Fruit fly (Drosophila melanogaster) whole organism, embryonic: ENCODE measurements around the gene Cpr78Cb.

Experiments used
- BEAF-32 ChIP-seq: fragments of 200-800 bp; sonication (Bioruptor generic); optimal IDR thresholded peaks from 3 replicates; lab custom pipeline; 2017; ENCODE audit warnings: missing biosample characterization, missing genetic modification characterization, mild to moderate bottlenecking, moderate library complexity, missing genetic modification reagents
- CG10959 ChIP-seq: fragments of 200-800 bp; sonication (Bioruptor generic); IDR thresholded peaks from 2 replicates; pipeline ENCODE4 v1.3.6; 2022; ENCODE audit warnings: missing biosample characterization, missing genetic modification characterization
- CG11456 ChIP-seq: fragments of 200-800 bp; sonication (Bioruptor generic); IDR thresholded peaks from 3 replicates; pipeline ENCODE4 v1.3.6; 2022; ENCODE audit warnings: missing biosample characterization, missing genetic modification characterization
- CG12236 ChIP-seq: fragments of 200-800 bp; sonication (Bioruptor generic); optimal IDR thresholded peaks from 2 replicates; lab custom pipeline; 2016; ENCODE audit warnings: missing biosample characterization, missing genetic modification characterization
- CG12942 ChIP-seq: fragments of 200-800 bp; sonication (Bioruptor generic); optimal IDR thresholded peaks from 3 replicates; lab custom pipeline; 2016; ENCODE audit warnings: missing biosample characterization, missing genetic modification characterization
- CG13775 ChIP-seq: fragments of 200-800 bp; sonication (Bioruptor generic); optimal IDR thresholded peaks from 3 replicates; lab custom pipeline; 2017; ENCODE audit warnings: missing biosample characterization, mild to moderate bottlenecking, missing genetic modification characterization
- CG14441 ChIP-seq: fragments of 200-800 bp; sonication (Bioruptor generic); IDR thresholded peaks from 2 replicates; pipeline ENCODE4 v1.3.6; 2022; ENCODE audit warnings: missing biosample characterization, missing genetic modification characterization
- CG1529 ChIP-seq: fragments of 200-800 bp; sonication (Bioruptor generic); optimal IDR thresholded peaks from 3 replicates; lab custom pipeline; 2018; ENCODE audit warnings: missing biosample characterization, missing genetic modification characterization
- CG15514 ChIP-seq: fragments of 200-800 bp; sonication (Bioruptor generic); optimal IDR thresholded peaks from 3 replicates; lab custom pipeline; 2017; ENCODE audit warnings: missing biosample characterization, missing genetic modification characterization, mild to moderate bottlenecking, moderate library complexity, missing genetic modification reagents
- CG18011 ChIP-seq: fragments of 200-800 bp; sonication (Bioruptor generic); optimal IDR thresholded peaks from 2 replicates; lab custom pipeline; 2017; ENCODE audit warnings: missing biosample characterization, missing genetic modification characterization, mild to moderate bottlenecking, moderate library complexity, missing genotype
- CG2120 ChIP-seq: fragments of 200-800 bp; sonication (Bioruptor generic); optimal IDR thresholded peaks from 3 replicates; lab custom pipeline; 2016; ENCODE audit warnings: missing biosample characterization, missing genetic modification characterization
- CG2712 ChIP-seq: fragments of 200-800 bp; optimal IDR thresholded peaks from 3 replicates; lab custom pipeline; 2019; ENCODE audit warnings: missing biosample characterization, mild to moderate bottlenecking, missing genetic modification characterization, moderate library complexity
- CG31388 ChIP-seq: fragments of 200-800 bp; sonication (Bioruptor generic); optimal IDR thresholded peaks from 2 replicates; lab custom pipeline; 2016; ENCODE audit warnings: missing biosample characterization, missing genetic modification characterization
- CG33213 ChIP-seq: fragments of 200-800 bp; sonication (Bioruptor generic); optimal IDR thresholded peaks from 3 replicates; lab custom pipeline; 2016; ENCODE audit warnings: missing biosample characterization, missing genetic modification characterization
- CG33557 ChIP-seq: fragments of 200-800 bp; sonication (Bioruptor generic); optimal IDR thresholded peaks from 2 replicates; lab custom pipeline; 2019; ENCODE audit warnings: missing biosample characterization, mild to moderate bottlenecking, missing genetic modification characterization, moderate library complexity
- CG4360 ChIP-seq: fragments of 200-800 bp; sonication (Bioruptor generic); IDR thresholded peaks from 2 replicates; pipeline ENCODE4 v1.3.6; 2022; ENCODE audit warnings: missing biosample characterization, missing genetic modification characterization
- CG4820 ChIP-seq: fragments of 200-800 bp; sonication (Bioruptor generic); optimal IDR thresholded peaks from 3 replicates; lab custom pipeline; 2016; ENCODE audit warnings: missing biosample characterization, missing genetic modification characterization
- CG5245 ChIP-seq: fragments of 200-800 bp; sonication (Bioruptor generic); optimal IDR thresholded peaks from 3 replicates; lab custom pipeline; 2016; ENCODE audit warnings: missing biosample characterization, missing genetic modification characterization
- CG6689 ChIP-seq: fragments of 200-800 bp; sonication (Bioruptor generic); IDR thresholded peaks from 2 replicates; pipeline ENCODE4 v1.3.6; 2022; ENCODE audit warnings: missing biosample characterization, missing genetic modification characterization
- CG6765 ChIP-seq: fragments of 200-800 bp; sonication (Bioruptor generic); optimal IDR thresholded peaks from 3 replicates; lab custom pipeline; 2017; ENCODE audit warnings: missing biosample characterization, mild to moderate bottlenecking, missing genetic modification characterization
- CG8290 ChIP-seq, 3 experiments: fragments of 200-800 bp; sonication (Bioruptor generic); optimal IDR thresholded peaks; 2 replicates each; lab custom pipeline; 2016 to 2019; ENCODE audit warnings: missing biosample characterization in 3 of 3, missing genetic modification characterization in 3 of 3, mild to moderate bottlenecking in 2 of 3, moderate library complexity in 1 of 3
- Drgx ChIP-seq: fragments of 200-800 bp; sonication (Bioruptor generic); IDR thresholded peaks from 2 replicates; pipeline ENCODE4 v1.3.6; 2022; ENCODE audit warnings: missing biosample characterization, missing genetic modification characterization
- Eip74EF ChIP-seq, 2 experiments: fragments of 200-800 bp in 1 of 2; fragments of >200 bp in 1 of 2; sonication (Bioruptor generic) in 1 of 2; optimal IDR thresholded peaks; 2 replicates each; lab custom pipeline; 2017 to 2019; ENCODE audit warnings: missing biosample characterization in 2 of 2, missing genetic modification characterization in 2 of 2, mild to moderate bottlenecking in 1 of 2, moderate library complexity in 1 of 2
- HLHmδ ChIP-seq: fragments of 200-800 bp; sonication (Bioruptor generic); optimal IDR thresholded peaks from 2 replicates; lab custom pipeline; 2018; ENCODE audit warnings: missing biosample characterization, mild to moderate bottlenecking, missing genetic modification characterization, moderate library complexity
- Hr3 ChIP-seq: fragments of 200-800 bp; sonication (Bioruptor generic); optimal IDR thresholded peaks from 3 replicates; lab custom pipeline; 2016; ENCODE audit warnings: missing biosample characterization, missing genetic modification characterization
- Hr78 ChIP-seq, 2 experiments: fragments of 200-800 bp in 1 of 2; fragments of >200 bp in 1 of 2; sonication (Bioruptor generic) in 1 of 2; optimal IDR thresholded peaks; 2 replicates each; lab custom pipeline; 2017 to 2019; ENCODE audit warnings: missing biosample characterization in 2 of 2, missing genetic modification characterization in 2 of 2, mild to moderate bottlenecking in 1 of 2, moderate library complexity in 1 of 2
- Lhr ChIP-seq: fragments of 200-800 bp; sonication (Bioruptor generic); optimal IDR thresholded peaks from 3 replicates; lab custom pipeline; 2017; ENCODE audit warnings: mild to moderate bottlenecking, missing biosample characterization, missing genetic modification reagents, missing genetic modification characterization
- Oaz ChIP-seq: fragments of 200-800 bp; sonication (Bioruptor generic); IDR thresholded peaks from 2 replicates; pipeline ENCODE4 v1.3.6; 2022; ENCODE audit warnings: missing biosample characterization, missing genetic modification characterization
- Ravus ChIP-seq: fragments of 200-800 bp; sonication (Bioruptor generic); IDR thresholded peaks from 2 replicates; pipeline ENCODE4 v1.3.6; 2022; ENCODE audit warnings: missing biosample characterization, missing genetic modification characterization
- Sox100B ChIP-seq: fragments of 200-800 bp; sonication (Bioruptor generic); optimal IDR thresholded peaks from 3 replicates; lab custom pipeline; 2018; ENCODE audit warnings: missing biosample characterization, mild to moderate bottlenecking, missing genetic modification characterization
- Sry-β ChIP-seq: fragments of 200-800 bp; sonication (Bioruptor generic); optimal IDR thresholded peaks from 2 replicates; lab custom pipeline; 2018; ENCODE audit warnings: missing biosample characterization, mild to moderate bottlenecking, missing genetic modification characterization, moderate library complexity
- abd-A ChIP-seq: fragments of 200-800 bp; sonication (Bioruptor generic); optimal IDR thresholded peaks from 3 replicates; lab custom pipeline; 2019; ENCODE audit warnings: missing biosample characterization, mild to moderate bottlenecking, missing genetic modification characterization, moderate library complexity
- ase ChIP-seq: fragments of 200-800 bp; sonication (Bioruptor generic); IDR thresholded peaks from 3 replicates; pipeline ENCODE4 v1.3.6; 2022; ENCODE audit warnings: missing biosample characterization, missing genetic modification characterization
- ato ChIP-seq: fragments of 200-800 bp; sonication (Bioruptor generic); IDR thresholded peaks from 2 replicates; pipeline ENCODE4 v1.3.6; 2022; ENCODE audit warnings: missing biosample characterization, missing genetic modification characterization; ENCODE audit not compliant: partially characterized antibody
- chif ChIP-seq, 2 experiments: fragments of 200-800 bp; sonication (Bioruptor generic); optimal IDR thresholded peaks; 3 replicates each; lab custom pipeline; 2016; ENCODE audit warnings: missing biosample characterization in 2 of 2, missing genetic modification characterization in 2 of 2
- da ChIP-seq: fragments of 200-800 bp; sonication (Bioruptor generic); optimal IDR thresholded peaks from 2 replicates; lab custom pipeline; 2016; ENCODE audit warnings: missing biosample characterization, missing genetic modification characterization
- dm ChIP-seq: fragments of 200-800 bp; sonication (Bioruptor generic); optimal IDR thresholded peaks from 3 replicates; lab custom pipeline; 2016; ENCODE audit warnings: missing biosample characterization, missing genetic modification characterization
- ems ChIP-seq: fragments of 200-800 bp; sonication (Bioruptor generic); optimal IDR thresholded peaks from 3 replicates; lab custom pipeline; 2016; ENCODE audit warnings: missing biosample characterization, missing genetic modification characterization
- ftz-f1 ChIP-seq: fragments of 200-800 bp; sonication (Bioruptor generic); optimal IDR thresholded peaks from 2 replicates; lab custom pipeline; 2016; ENCODE audit warnings: missing biosample characterization, missing genetic modification characterization
- ham ChIP-seq: fragments of 200-800 bp; sonication (Bioruptor generic); IDR thresholded peaks from 2 replicates; pipeline ENCODE4 v1.3.6; 2022; ENCODE audit warnings: missing biosample characterization, missing genetic modification characterization
- hbn ChIP-seq: fragments of 200-800 bp; sonication (Bioruptor generic); IDR thresholded peaks from 2 replicates; pipeline ENCODE4 v1.3.6; 2022; ENCODE audit warnings: missing biosample characterization, missing genetic modification characterization; ENCODE audit not compliant: partially characterized antibody
- kah ChIP-seq: fragments of 200-800 bp; sonication (Bioruptor generic); optimal IDR thresholded peaks from 2 replicates; lab custom pipeline; 2018; ENCODE audit warnings: missing biosample characterization, mild to moderate bottlenecking, missing genetic modification characterization
- lbe ChIP-seq: fragments of 200-800 bp; sonication (Bioruptor generic); optimal IDR thresholded peaks from 2 replicates; lab custom pipeline; 2016; ENCODE audit warnings: missing biosample characterization, mild to moderate bottlenecking, missing genetic modification characterization
- mirr ChIP-seq: fragments of 200-800 bp; sonication (Bioruptor generic); optimal IDR thresholded peaks from 3 replicates; lab custom pipeline; 2018; ENCODE audit warnings: missing biosample characterization, mild to moderate bottlenecking, missing genetic modification characterization
- psq ChIP-seq: fragments of 200-800 bp; sonication (Bioruptor generic); optimal IDR thresholded peaks from 2 replicates; lab custom pipeline; 2017; ENCODE audit warnings: missing biosample characterization, missing genetic modification characterization
- repo ChIP-seq: fragments of 200-800 bp; sonication (Bioruptor generic); optimal IDR thresholded peaks from 2 replicates; lab custom pipeline; 2016; ENCODE audit warnings: missing biosample characterization, missing genetic modification characterization
- so ChIP-seq: fragments of 200-800 bp; sonication (Bioruptor generic); IDR thresholded peaks from 3 replicates; pipeline ENCODE4 v1.3.6; 2022; ENCODE audit warnings: missing biosample characterization, missing genetic modification characterization
- sug ChIP-seq: fragments of 200-800 bp; optimal IDR thresholded peaks from 2 replicates; lab custom pipeline; 2019; ENCODE audit warnings: missing biosample characterization, mild to moderate bottlenecking, missing genetic modification characterization, moderate library complexity

The Cpr78Cb gene

dm6 chr3L:21279876-21280566 lies 14.3 kb upstream of the Cpr78Cb start, which contains the start of gene AcCoAS (continued):
- no peak for TF ChIP-seq Hr3 (GFP tag; lab: Kevin White, UChicago)
- peak; percentile 98 for TF ChIP-seq sug (tag; lab: Kevin White, UChicago)
- TF ChIP-seq CG4360 (GFP tag; lab: Robert Waterston, UW): no peak; the same call in 1 of the 2 replicates
- no peak for TF ChIP-seq repo (GFP tag; lab: Kevin White, UChicago)
- peak; percentile 54 for TF ChIP-seq lbe (GFP tag; lab: Kevin White, UChicago)
- no peak for TF ChIP-seq CG10959 (GFP tag; lab: Robert Waterston, UW)
- TF ChIP-seq Hr78 (GFP tag; optimal IDR thresholded peaks at IDR 0.05; lab: Kevin White, UChicago): peak in 1 of 2 experiments; percentile 51
- TF ChIP-seq CG18011 (GFP tag; lab: Kevin White, UChicago): peak; percentile 30
- TF ChIP-seq mirr (GFP tag; lab: Kevin White, UChicago): peak; percentile 82
- no peak for TF ChIP-seq CG14441 (GFP tag; lab: Robert Waterston, UW)
- TF ChIP-seq CG11456: 0 out of 3 replicates have a peak, but pooled peaks have one; percentile 59
- TF ChIP-seq CG13775 (GFP tag; lab: Kevin White, UChicago): no peak
- no peak for TF ChIP-seq ase (GFP tag; lab: Robert Waterston, UW)
- no peak for TF ChIP-seq CG8290 (GFP tag; optimal IDR thresholded peaks at IDR 0.05; lab: Kevin White, UChicago)
- TF ChIP-seq CG8290 (tag; optimal IDR thresholded peaks at IDR 0.05; lab: Kevin White, UChicago): peak in 1 of 2 experiments; percentile 33
- TF ChIP-seq BEAF-32 (GFP tag; lab: Kevin White, UChicago): no peak
- TF ChIP-seq psq: no peak
- TF ChIP-seq Sry-β (GFP tag; lab: Kevin White, UChicago): no peak
- TF ChIP-seq hbn: no peak
- TF ChIP-seq CG12942: no peak
- no peak for TF ChIP-seq ham
- TF ChIP-seq CG33557: no peak
- TF ChIP-seq CG4820 (GFP tag; lab: Kevin White, UChicago): no peak
- TF ChIP-seq ems (GFP tag; lab: Kevin White, UChicago): peak; percentile 9
- TF ChIP-seq CG1529: no peak
- peak; percentile 50 for TF ChIP-seq CG15514
- TF ChIP-seq so (GFP tag; lab: Robert Waterston, UW): no peak
- TF ChIP-seq CG33213 (GFP tag; lab: Kevin White, UChicago): no peak
- peak; percentile 79 for TF ChIP-seq ftz-f1 (GFP tag; lab: Kevin White, UChicago)
- TF ChIP-seq Sox100B (GFP tag; lab: Kevin White, UChicago): no peak
- TF ChIP-seq chif (GFP tag; optimal IDR thresholded peaks at IDR 0.05; lab: Kevin White, UChicago): no peak
- TF ChIP-seq CG2712: peak; percentile 14
- no peak for TF ChIP-seq HLHmδ (GFP tag; lab: Kevin White, UChicago)
- no peak for TF ChIP-seq ato (GFP tag; lab: Robert Waterston, UW)

- TF ChIP-seq CG8290 (GFP tag; optimal IDR thresholded peaks at IDR 0.05; lab: Kevin White, UChicago) (no peak), CG8290 (tag; optimal IDR thresholded peaks at IDR 0.05; lab: Kevin White, UChicago) (peak in 1 of 2 experiments; percentile 54), CG12236 (no peak), CG2120 (GFP tag; lab: Kevin White, UChicago) (no peak), CG31388 (GFP tag; lab: Kevin White, UChicago) (no peak), da (GFP tag; lab: Kevin White, UChicago) (no peak), Eip74EF (GFP tag; optimal IDR thresholded peaks at IDR 0.05; lab: Kevin White, UChicago) (no peak), Oaz (no peak), hbn (no peak; the same call in 1 of the 2 replicates), dm (no peak), Drgx (GFP tag; lab: Robert Waterston, UW) (no peak), kah (GFP tag; lab: Kevin White, UChicago) (no peak), CG5245 (GFP tag; lab: Kevin White, UChicago) (no peak), CG6689 (no peak), abd-A (tag; lab: Kevin White, UChicago) (no peak), Ravus (GFP tag; lab: Robert Waterston, UW) (no peak), Lhr (GFP tag; lab: Kevin White, UChicago) (no peak), CG6765 (no peak)
Measured at dm6 chr3L:21280996-21281691, 13.1 kb upstream of the Cpr78Cb start, which contains the start of gene ppl. Gene ppl (minus strand): TSS chr3L:21281506.
